Fruit fly (Drosophila melanogaster) whole organism, wandering third instar larva: Measurements from ENCODE around the gene CG10560.

ENCODE experiments used
- Abd-B ChIP-seq: fragments of >200 bp; optimal IDR thresholded peaks from 2 replicates; lab custom pipeline; 2017; ENCODE audit warnings: missing biosample characterization, missing genetic modification characterization
- CG32264 ChIP-seq: fragments of 200-800 bp; sonication (Bioruptor generic); optimal IDR thresholded peaks from 2 replicates; lab custom pipeline; 2016; ENCODE audit warnings: missing biosample characterization, missing genetic modification characterization
- CG9705 ChIP-seq: fragments of 200-800 bp; sonication (Bioruptor generic); optimal IDR thresholded peaks from 2 replicates; lab custom pipeline; 2018; ENCODE audit warnings: missing biosample characterization, mild to moderate bottlenecking, missing genetic modification characterization
- CrebA ChIP-seq: fragments of 200-800 bp; sonication (Bioruptor generic); optimal IDR thresholded peaks from 2 replicates; lab custom pipeline; 2016; ENCODE audit warnings: missing biosample characterization, mild to moderate bottlenecking, missing genetic modification characterization, borderline replicate concordance
- Dif ChIP-seq: fragments of 200-275, 200-300 bp; sonication (Bioruptor generic); optimal IDR thresholded peaks from 2 replicates; lab custom pipeline; 2018; ENCODE audit warnings: missing biosample characterization, missing genetic modification characterization; ENCODE audit not compliant: partially characterized antibody
- GATAd ChIP-seq: sonication (Bioruptor generic); optimal IDR thresholded peaks from 2 replicates; lab custom pipeline; 2016; ENCODE audit warnings: missing biosample characterization, missing genetic modification characterization
- HLH106 ChIP-seq: fragments of 200-800 bp; optimal IDR thresholded peaks from 3 replicates; lab custom pipeline; 2019; ENCODE audit warnings: missing biosample characterization, mild to moderate bottlenecking, missing genetic modification characterization, moderate library complexity
- Hnf4 ChIP-seq: fragments of 200-800 bp; sonication (Bioruptor generic); optimal IDR thresholded peaks from 2 replicates; lab custom pipeline; 2016; ENCODE audit warnings: missing biosample characterization, mild to moderate bottlenecking, missing genetic modification characterization
- Hr78 ChIP-seq: fragments of >200 bp; optimal IDR thresholded peaks from 2 replicates; lab custom pipeline; 2017; ENCODE audit warnings: missing biosample characterization, missing genetic modification characterization
- Hr83 ChIP-seq: fragments of 200-300 bp; sonication (Bioruptor generic); optimal IDR thresholded peaks from 2 replicates; lab custom pipeline; 2016; ENCODE audit warnings: missing biosample characterization, mild to moderate bottlenecking, missing genetic modification characterization, moderate library complexity; ENCODE audit not compliant: poor library complexity, severe bottlenecking
- Jra ChIP-seq: sonication (Bioruptor generic); optimal IDR thresholded peaks from 2 replicates; lab custom pipeline; 2016; ENCODE audit warnings: missing biosample characterization, missing genetic modification characterization
- Mio ChIP-seq: sonication (Bioruptor generic); optimal IDR thresholded peaks from 2 replicates; lab custom pipeline; 2016; ENCODE audit warnings: missing biosample characterization, missing genetic modification characterization
- Myc ChIP-seq: fragments of >200 bp; optimal IDR thresholded peaks from 2 replicates; lab custom pipeline; 2017
- N ChIP-seq: fragments of >200 bp; optimal IDR thresholded peaks from 2 replicates; lab custom pipeline; 2018; ENCODE audit warnings: missing biosample characterization, missing external identifiers, missing genetic modification characterization
- OdsH ChIP-seq: fragments of 200-800 bp; sonication (Bioruptor generic); optimal IDR thresholded peaks from 2 replicates; lab custom pipeline; 2016; ENCODE audit warnings: missing biosample characterization, mild to moderate bottlenecking, missing genetic modification characterization
- Rel ChIP-seq, 2 experiments: fragments of 200-800 bp; sonication (Bioruptor generic) in 1 of 2; optimal IDR thresholded peaks; 2 replicates in 1 of 2; 3 replicates in 1 of 2; lab custom pipeline; 2016 to 2019; ENCODE audit warnings: mild to moderate bottlenecking in 2 of 2, missing biosample characterization in 2 of 2, missing genetic modification characterization in 2 of 2, moderate library complexity in 1 of 2
- Sp1 ChIP-seq: fragments of 200-800 bp; sonication (Bioruptor generic); optimal IDR thresholded peaks from 3 replicates; lab custom pipeline; 2019; ENCODE audit warnings: missing biosample characterization, mild to moderate bottlenecking, missing genetic modification characterization, moderate library complexity
- Vsx2 ChIP-seq: fragments of 200-300, 225-300 bp; sonication (Bioruptor generic); optimal IDR thresholded peaks from 2 replicates; lab custom pipeline; 2018; ENCODE audit warnings: missing biosample characterization, missing genetic modification characterization; ENCODE audit not compliant: partially characterized antibody
- br ChIP-seq: fragments of 200-800 bp; sonication (Bioruptor generic); optimal IDR thresholded peaks from 2 replicates; lab custom pipeline; 2016; ENCODE audit warnings: missing biosample characterization, missing genetic modification characterization
- brk ChIP-seq: fragments of 200-800 bp; sonication (Bioruptor generic); optimal IDR thresholded peaks from 2 replicates; lab custom pipeline; 2016; ENCODE audit warnings: missing biosample characterization, mild to moderate bottlenecking, missing genetic modification characterization
- dl ChIP-seq, 2 experiments: fragments of 175-275, 200-275 bp in 1 of 2; fragments of 200-275 bp in 1 of 2; sonication (Bioruptor generic); optimal IDR thresholded peaks; lab custom pipeline; 2018; ENCODE audit warnings: mild to moderate bottlenecking in 2 of 2, missing biosample characterization in 2 of 2, missing genetic modification characterization in 2 of 2, moderate library complexity in 2 of 2; ENCODE audit not compliant: partially characterized antibody in 2 of 2, insufficient read depth in 1 of 2
- dmrt93B ChIP-seq: fragments of 200-800 bp; sonication (Bioruptor generic); optimal IDR thresholded peaks from 2 replicates; lab custom pipeline; 2018; ENCODE audit warnings: missing biosample characterization, mild to moderate bottlenecking, missing genetic modification characterization
- dsf ChIP-seq: sonication (Bioruptor generic); optimal IDR thresholded peaks from 2 replicates; lab custom pipeline; 2016; ENCODE audit warnings: missing biosample characterization, missing genetic modification characterization, borderline replicate concordance
- ey ChIP-seq: fragments of 200-800 bp; sonication (Bioruptor generic); optimal IDR thresholded peaks from 2 replicates; lab custom pipeline; 2016; ENCODE audit warnings: missing biosample characterization, missing genetic modification characterization
- foxo ChIP-seq, 2 experiments: fragments of 200-800 bp; sonication (Bioruptor generic); optimal IDR thresholded peaks; 2 replicates in 1 of 2; 3 replicates in 1 of 2; lab custom pipeline; 2016 to 2017; ENCODE audit warnings: missing biosample characterization in 2 of 2, missing genetic modification characterization in 2 of 2
- fru ChIP-seq: fragments of 200-800 bp; sonication (Bioruptor generic); optimal IDR thresholded peaks from 3 replicates; lab custom pipeline; 2016; ENCODE audit warnings: missing biosample characterization, mild to moderate bottlenecking, missing genetic modification characterization
- h ChIP-seq: fragments of 200-800 bp; sonication (Bioruptor generic); optimal IDR thresholded peaks from 3 replicates; lab custom pipeline; 2016; ENCODE audit warnings: missing biosample characterization, mild to moderate bottlenecking, missing genetic modification characterization
- jim ChIP-seq: fragments of 175-275, 200-325 bp; sonication (Bioruptor generic); optimal IDR thresholded peaks from 2 replicates; lab custom pipeline; 2016; ENCODE audit warnings: missing biosample characterization, mild to moderate bottlenecking, missing genetic modification characterization
- lola ChIP-seq: fragments of >200 bp; optimal IDR thresholded peaks from 2 replicates; lab custom pipeline; 2017; ENCODE audit warnings: missing biosample characterization, missing genetic modification characterization
- psq ChIP-seq: fragments of 200-800 bp; sonication (Bioruptor generic); optimal IDR thresholded peaks from 3 replicates; lab custom pipeline; 2017; ENCODE audit warnings: missing biosample characterization, mild to moderate bottlenecking, missing genetic modification characterization, moderate library complexity
- rgr ChIP-seq: fragments of 200-800 bp; sonication (Bioruptor generic); optimal IDR thresholded peaks from 3 replicates; lab custom pipeline; 2016; ENCODE audit warnings: missing biosample characterization, mild to moderate bottlenecking, missing genetic modification characterization
- sage ChIP-seq: fragments of 200-800 bp; sonication (Bioruptor generic); optimal IDR thresholded peaks from 2 replicates; lab custom pipeline; 2016; ENCODE audit warnings: missing biosample characterization, mild to moderate bottlenecking, missing genetic modification characterization
- tai ChIP-seq: sonication (Bioruptor generic); optimal IDR thresholded peaks from 2 replicates; lab custom pipeline; 2016; ENCODE audit warnings: missing biosample characterization, missing genetic modification characterization
- usp ChIP-seq: fragments of >200 bp; optimal IDR thresholded peaks from 2 replicates; lab custom pipeline; 2017; ENCODE audit warnings: missing biosample characterization, missing genetic modification characterization

CG10560 gene

DNA sequence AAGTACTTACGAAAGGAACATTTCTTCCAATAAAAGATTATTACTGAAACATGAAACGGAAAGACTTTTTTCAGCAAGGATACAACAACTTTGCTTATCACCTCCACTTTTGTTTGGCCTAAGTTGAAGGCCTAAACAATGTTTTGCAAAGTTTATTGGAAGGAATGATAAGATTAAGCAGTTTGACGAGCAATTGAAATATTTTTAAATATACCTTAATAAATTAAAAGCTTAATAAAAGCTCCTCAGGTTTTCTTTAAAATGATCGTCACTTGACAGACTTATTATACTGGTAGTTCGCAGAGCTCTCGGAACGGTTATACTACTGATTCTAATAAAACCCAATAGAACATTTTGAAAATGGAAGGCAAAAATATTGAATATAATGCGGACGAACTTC lies 34.7 kb downstream of the CG10560 start, which contains the start of gene CG31104:
Gene CG31104 (plus strand): TSS at position 301 of the 400 bp plus-strand sequence.
- no peak for TF ChIP-seq Myc (lab: Kevin White, UChicago)
- no peak for TF ChIP-seq Abd-B (GFP tag; lab: Kevin White, UChicago)
- TF ChIP-seq Rel (GFP tag; optimal IDR thresholded peaks at IDR 0.05; lab: Kevin White, UChicago): no peak
- TF ChIP-seq Rel (tag; optimal IDR thresholded peaks at IDR 0.05; lab: Kevin White, UChicago): no peak
- no peak for TF ChIP-seq Hr78 (GFP tag; lab: Kevin White, UChicago)
- TF ChIP-seq jim (GFP tag; lab: Kevin White, UChicago): no peak
- no peak for TF ChIP-seq GATAd (GFP tag; lab: Kevin White, UChicago)
- no peak for TF ChIP-seq Dif (GFP tag; lab: Kevin White, UChicago)
- TF ChIP-seq dmrt93B (GFP tag; lab: Kevin White, UChicago): no peak
- TF ChIP-seq Hnf4 (GFP tag; lab: Kevin White, UChicago): no peak

- no peak for TF ChIP-seq fru
- TF ChIP-seq dsf: no peak
- TF ChIP-seq Dif (GFP tag; lab: Kevin White, UChicago): no peak
- TF ChIP-seq Rel (GFP tag; optimal IDR thresholded peaks at IDR 0.05; lab: Kevin White, UChicago): no peak
- TF ChIP-seq Rel (tag; optimal IDR thresholded peaks at IDR 0.05; lab: Kevin White, UChicago): no peak
- no peak for TF ChIP-seq ey (GFP tag; lab: Kevin White, UChicago)
- TF ChIP-seq dmrt93B (GFP tag; lab: Kevin White, UChicago): no peak
- no peak for TF ChIP-seq Mio
- no peak for TF ChIP-seq HLH106 (tag; lab: Kevin White, UChicago)
- TF ChIP-seq h (GFP tag; lab: Kevin White, UChicago): no peak
- TF ChIP-seq usp (GFP tag; lab: Kevin White, UChicago): no peak
- TF ChIP-seq foxo (GFP tag; optimal IDR thresholded peaks at IDR 0.05; lab: Kevin White, UChicago): no peak
- no peak for TF ChIP-seq Sp1 (GFP tag; lab: Kevin White, UChicago)
- TF ChIP-seq CG32264: no peak
These were observed 36.7 kb downstream of the CG10560 start, which contains the start of gene CG31300 for dm6 chr3R:25283209-25283670. TSS of gene CG31300 (plus strand) at chr3R:25283620.

dm6 chr3R:25281165-25281564 lies 38.7 kb downstream of the CG10560 start, which contains the start of gene CG11892:
TSS of gene CG11892 (plus strand) at chr3R:25281548.
- TF ChIP-seq sage (GFP tag; lab: Kevin White, UChicago) (no peak), h (GFP tag; lab: Kevin White, UChicago) (no peak), fru (peak; percentile 50), Hr83 (GFP tag; lab: Kevin White, UChicago) (peak; percentile 51), rgr (GFP tag; lab: Kevin White, UChicago) (peak; percentile 36), usp (GFP tag; lab: Kevin White, UChicago) (no peak), Hnf4 (GFP tag; lab: Kevin White, UChicago) (peak; percentile 24), Sp1 (GFP tag; lab: Kevin White, UChicago) (peak; percentile 55), br (GFP tag; lab: Kevin White, UChicago) (peak; percentile 57), OdsH (GFP tag; lab: Kevin White, UChicago) (peak; percentile 47)

DNA sequence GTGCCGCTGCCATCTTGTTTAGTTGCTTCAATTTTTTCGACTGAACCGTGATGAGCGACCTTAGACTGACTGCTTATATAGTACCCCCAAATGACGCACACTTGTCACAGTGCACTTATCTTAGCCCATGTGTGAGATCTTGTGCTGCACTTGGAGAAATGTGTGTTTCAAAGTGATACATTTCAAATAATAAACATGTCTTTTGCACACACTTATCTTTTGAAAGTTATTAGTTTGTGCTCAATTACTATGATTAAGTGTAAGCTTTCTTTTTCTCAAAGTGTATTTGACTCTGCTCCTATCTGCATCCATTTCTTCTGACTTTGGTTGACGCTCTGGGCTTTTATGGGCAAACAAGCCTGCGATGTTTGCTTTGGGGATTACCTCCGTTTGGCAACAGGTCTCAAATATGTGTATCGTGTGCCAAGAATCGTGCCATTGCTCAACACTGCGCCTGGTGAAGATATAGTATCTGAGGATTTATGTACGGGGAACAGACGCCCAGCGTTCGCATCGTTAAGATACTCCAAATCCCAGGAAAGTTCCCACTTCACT lies 40.0 kb downstream of the CG10560 start, which contains the start of gene CG10514:
Gene CG10514 (minus strand): TSS at position 51 of the 555 bp plus-strand sequence.
- no peak for TF ChIP-seq Vsx2 (GFP tag; lab: Kevin White, UChicago)
- TF ChIP-seq OdsH (GFP tag; lab: Kevin White, UChicago): peak; percentile 43
- TF ChIP-seq usp (GFP tag; lab: Kevin White, UChicago): no peak
- no peak for TF ChIP-seq HLH106 (tag; lab: Kevin White, UChicago)
- TF ChIP-seq Mio: no peak
- TF ChIP-seq brk: no peak
- no peak for TF ChIP-seq dl (GFP tag; optimal IDR thresholded peaks at IDR 0.05; lab: Kevin White, UChicago; ENCODE audit: insufficient read depth in 1 of 2, partially characterized antibody in 2 of 2)
- TF ChIP-seq jim (GFP tag; lab: Kevin White, UChicago): no peak
- TF ChIP-seq foxo (GFP tag; optimal IDR thresholded peaks at IDR 0.05; lab: Kevin White, UChicago): peak in 1 of 2 experiments; percentile 18
- no peak for TF ChIP-seq h (GFP tag; lab: Kevin White, UChicago)
- no peak for TF ChIP-seq GATAd (GFP tag; lab: Kevin White, UChicago)
- TF ChIP-seq ey (GFP tag; lab: Kevin White, UChicago): peak; percentile 4
- peak; percentile 77 for TF ChIP-seq Hr83 (GFP tag; lab: Kevin White, UChicago)
- peak; percentile 13 for TF ChIP-seq fru
- no peak for TF ChIP-seq Myc (lab: Kevin White, UChicago)
- TF ChIP-seq Hr78 (GFP tag; lab: Kevin White, UChicago): no peak
- no peak for TF ChIP-seq N (GFP tag; lab: Kevin White, UChicago)
- TF ChIP-seq br (GFP tag; lab: Kevin White, UChicago): peak; percentile 36
- TF ChIP-seq Sp1 (GFP tag; lab: Kevin White, UChicago): peak; percentile 10
- TF ChIP-seq dmrt93B (GFP tag; lab: Kevin White, UChicago): no peak
- no peak for TF ChIP-seq lola (GFP tag; lab: Kevin White, UChicago)
- no peak for TF ChIP-seq CrebA (GFP tag; lab: Kevin White, UChicago)
- no peak for TF ChIP-seq Jra (GFP tag; lab: Kevin White, UChicago)
- no peak for TF ChIP-seq tai (GFP tag; lab: Kevin White, UChicago)
- peak; percentile 24 for TF ChIP-seq rgr (GFP tag; lab: Kevin White, UChicago)
- no peak for TF ChIP-seq CG9705 (GFP tag; lab: Kevin White, UChicago)
- TF ChIP-seq sage (GFP tag; lab: Kevin White, UChicago): no peak
- TF ChIP-seq psq (GFP tag; lab: Kevin White, UChicago): peak; percentile 18
- TF ChIP-seq, all 38 proteins: peak for 9
